Worm (Caenorhabditis elegans): ENCODE measurements around the gene hrpk-2.

DNA sequence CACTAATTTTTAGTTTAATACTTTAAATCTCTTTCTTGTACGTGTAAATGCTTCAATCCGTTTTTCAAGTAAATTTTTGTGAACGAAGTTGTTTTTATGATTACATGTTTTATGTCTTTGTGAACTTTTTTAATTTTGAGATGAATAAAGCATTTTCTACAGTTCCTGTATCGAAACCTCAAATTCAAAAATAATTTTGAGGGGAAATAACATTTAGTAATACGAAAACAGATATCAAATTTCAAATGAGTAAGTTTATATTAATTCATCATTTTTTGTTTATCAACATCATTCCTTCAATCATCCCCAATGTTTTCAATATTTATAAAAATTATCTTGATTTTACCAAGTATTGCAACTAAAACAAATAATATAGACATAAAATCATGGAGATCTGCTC, 49.4 kb upstream of the hrpk-2 start, which contains the start of gene C29E4.10:
- TF ChIP-seq ceh-36 (tag; optimal IDR thresholded peaks at IDR 0.05) = no peak
- no peak for TF ChIP-seq ama-1 (optimal IDR thresholded peaks at IDR 0.05)
- no peak for TF ChIP-seq F13C5.2 (tag; optimal IDR thresholded peaks at IDR 0.05)
- TF ChIP-seq aly-1 (tag; optimal IDR thresholded peaks at IDR 0.05) = no peak
- no peak for TF ChIP-seq hnd-1 (tag; optimal IDR thresholded peaks at IDR 0.05)
- TF ChIP-seq pes-1 (GFP tag; IDR thresholded peaks at IDR 0.05) = no peak
- TF ChIP-seq flt-1 (GFP tag; IDR thresholded peaks at IDR 0.05) = no peak
- TF ChIP-seq scrt-1 (GFP tag; IDR thresholded peaks at IDR 0.05) = no peak

All from whole organism, early embryonic.